Fruit fly (Drosophila melanogaster): ENCODE data around the gene Cep290.
A peak's percentile ranks its signal among the peaks of the same experiment; 100 is the strongest.

- TF ChIP-seq CG14711 (tag; optimal IDR thresholded peaks at IDR 0.05) (no peak), ovo (GFP tag; optimal IDR thresholded peaks at IDR 0.05) (no peak), CG5204 (GFP tag; optimal IDR thresholded peaks at IDR 0.05) (peak; percentile 23), Crg-1 (GFP tag; optimal IDR thresholded peaks at IDR 0.05) (no peak), CG7045 (GFP tag; optimal IDR thresholded peaks at IDR 0.05) (no peak)
Observed at dm6 chr3L:804557-805260, 39.0 kb upstream of the Cep290 start.

Data from whole organism, adult.